Worm (Caenorhabditis elegans): ENCODE measurements around the gene F42F12.14.

ce11 chrX:12313779-12314178, 34.6 kb upstream of the F42F12.14 start:
- TF ChIP-seq ama-1 (optimal IDR thresholded peaks at IDR 0.05) (no peak), skn-1 (tag; optimal IDR thresholded peaks at IDR 0.05) (no peak), ZK546.5 (tag; optimal IDR thresholded peaks at IDR 0.05) (no peak), pha-4 (GFP tag; IDR thresholded peaks at IDR 0.05) (no peak), pha-4 (tag; optimal IDR thresholded peaks at IDR 0.05) (no peak), cey-2 (tag; optimal IDR thresholded peaks at IDR 0.05; ENCODE audit: borderline replicate concordance, insufficient read depth) (no peak), lir-3 (tag; optimal IDR thresholded peaks at IDR 0.05) (no peak), nhr-77 (tag; optimal IDR thresholded peaks at IDR 0.05) (no peak), aha-1 (tag) (no peak), hmg-1.1 (GFP tag; IDR thresholded peaks at IDR 0.05) (no peak), snpc-4 (tag; optimal IDR thresholded peaks at IDR 0.05) (no peak)
